Worm (Caenorhabditis elegans) whole organism, mixed stage, embryonic: ENCODE results near the gene str-135.

Experiments
- M03D4.4 ChIP-seq: sonication (generic microtip); optimal IDR thresholded peaks from 2 replicates; lab custom pipeline; 2017; ENCODE audit warnings: mild to moderate bottlenecking, missing genetic modification characterization, missing compliant biosample characterization
- blmp-1 ChIP-seq: fragments of 150-350 bp; optimal IDR thresholded peaks from 2 replicates; lab custom pipeline; 2014; ENCODE audit warnings: missing biosample characterization, missing genetic modification characterization
- elt-1 ChIP-seq: sonication (generic microtip); optimal IDR thresholded peaks from 2 replicates; lab custom pipeline; 2017; ENCODE audit warnings: missing genetic modification characterization, mild to moderate bottlenecking, missing compliant biosample characterization, antibody characterized with exemption, moderate library complexity, borderline replicate concordance; ENCODE audit not compliant: insufficient read depth
- elt-3 ChIP-seq: fragments of 150-350 bp; optimal IDR thresholded peaks from 2 replicates; lab custom pipeline; 2014; ENCODE audit warnings: missing biosample characterization, missing genetic modification characterization
- lin-13 ChIP-seq: fragments of 150-350 bp; optimal IDR thresholded peaks from 2 replicates; lab custom pipeline; 2014; ENCODE audit warnings: missing biosample characterization, missing genetic modification characterization
- lsy-2 ChIP-seq: fragments of 150-350 bp; optimal IDR thresholded peaks from 2 replicates; lab custom pipeline; 2014; ENCODE audit warnings: missing biosample characterization, missing genetic modification characterization
- nhr-12 ChIP-seq: fragments of 150-350 bp; optimal IDR thresholded peaks from 2 replicates; lab custom pipeline; 2014; ENCODE audit warnings: missing biosample characterization, missing genetic modification characterization
- nhr-28 ChIP-seq: fragments of 150-350 bp; optimal IDR thresholded peaks from 2 replicates; lab custom pipeline; 2014; ENCODE audit warnings: missing biosample characterization, missing genetic modification characterization
- nhr-76 ChIP-seq: sonication (generic microtip); optimal IDR thresholded peaks from 2 replicates; lab custom pipeline; 2017; ENCODE audit warnings: missing biosample characterization, missing genetic modification characterization
- pha-4 ChIP-seq: fragments of 150-350 bp; optimal IDR thresholded peaks from 2 replicates; lab custom pipeline; 2018; ENCODE audit warnings: missing biosample characterization, missing genetic modification reagents, missing genetic modification characterization
- snpc-4 ChIP-seq: fragments of 150-350 bp; optimal IDR thresholded peaks from 2 replicates; lab custom pipeline; 2014; ENCODE audit warnings: missing biosample characterization, missing genetic modification characterization
- sptf-1 ChIP-seq: sonication (generic microtip); optimal IDR thresholded peaks from 2 replicates; lab custom pipeline; 2017; ENCODE audit warnings: mild to moderate bottlenecking, missing genetic modification characterization, moderate library complexity, missing compliant biosample characterization
- unc-62 ChIP-seq: fragments of 150-350 bp; optimal IDR thresholded peaks from 2 replicates; lab custom pipeline; 2014; ENCODE audit warnings: missing biosample characterization, missing genetic modification reagents, missing genetic modification characterization
- ztf-11 ChIP-seq: fragments of 150-350 bp; optimal IDR thresholded peaks from 2 replicates; lab custom pipeline; 2014; ENCODE audit warnings: missing biosample characterization, missing genetic modification characterization

ce11 chrV:8306366-8306765, 25.7 kb upstream of the str-135 start, which contains the start of gene W02D7.8:
- TF ChIP-seq elt-1 (tag; lab: Kevin White, UChicago), result no peak
- TF ChIP-seq ztf-11 (tag; lab: Kevin White, UChicago), result no peak
- TF ChIP-seq nhr-76, result no peak
- TF ChIP-seq pha-4 (tag; lab: Kevin White, UChicago), result no peak
- no peak for TF ChIP-seq lin-13 (tag; lab: Kevin White, UChicago)
- TF ChIP-seq nhr-12 (tag; lab: Kevin White, UChicago), result no peak
- no peak for TF ChIP-seq blmp-1
- no peak for TF ChIP-seq sptf-1
- TF ChIP-seq unc-62 (GFP tag; lab: Kevin White, UChicago), result no peak
- TF ChIP-seq snpc-4 (tag; lab: Kevin White, UChicago), result no peak
- no peak for TF ChIP-seq elt-3 (tag; lab: Kevin White, UChicago)
- TF ChIP-seq lsy-2 (tag; lab: Kevin White, UChicago), result no peak
- TF ChIP-seq nhr-28 (tag; lab: Kevin White, UChicago), result no peak
- no peak for TF ChIP-seq M03D4.4 (tag; lab: Kevin White, UChicago)
